Worm (Caenorhabditis elegans): ENCODE measurements around the gene taf-12.

The taf-12 gene

ce11 chrIII:11814653-11815052 is 54.4 kb downstream of the taf-12 start:
- TF ChIP-seq unc-62 (GFP tag; optimal IDR thresholded peaks at IDR 0.05): no peak

Measured in whole organism, dauer.